Worm (Caenorhabditis elegans): ENCODE results near the gene srg-47.

- TF ChIP-seq ztf-29 (GFP tag; IDR thresholded peaks at IDR 0.05) = no peak
- TF ChIP-seq tab-1 (GFP tag; IDR thresholded peaks at IDR 0.05) = no peak
- no peak for TF ChIP-seq flt-1 (GFP tag; IDR thresholded peaks at IDR 0.05)
- no peak for TF ChIP-seq T22C8.4 (GFP tag; IDR thresholded peaks at IDR 0.05)
- TF ChIP-seq klf-2 (GFP tag; conservative IDR thresholded peaks at IDR 0.05) = no peak
- no peak for TF ChIP-seq cog-1 (tag; optimal IDR thresholded peaks at IDR 0.05)
- TF ChIP-seq ref-1 (GFP tag; conservative IDR thresholded peaks at IDR 0.05) = no peak
- no peak for TF ChIP-seq ztf-23 (GFP tag; IDR thresholded peaks at IDR 0.05)
- no peak for TF ChIP-seq med-1 (GFP tag; optimal IDR thresholded peaks at IDR 0.05; ENCODE audit: insufficient read depth)
Observed at ce11 chrV:14539355-14539754, 16.7 kb downstream of the srg-47 start.
